Fruit fly (Drosophila melanogaster) whole organism, adult: ENCODE measurements around the gene CG42337.

Source experiments
- CG11617 ChIP-seq: fragments of 200-800 bp; sonication (Bioruptor generic); optimal IDR thresholded peaks from 2 replicates; lab custom pipeline; 2017; ENCODE audit warnings: mild to moderate bottlenecking, missing biosample characterization, missing genetic modification reagents, missing genetic modification characterization
- CG12768 ChIP-seq: fragments of 200-800 bp; sonication (Bioruptor generic); optimal IDR thresholded peaks from 2 replicates; lab custom pipeline; 2017; ENCODE audit warnings: missing biosample characterization, missing genetic modification characterization, mild to moderate bottlenecking, moderate library complexity, missing genetic modification reagents
- CG14711 ChIP-seq: fragments of 200-800 bp; sonication (Bioruptor generic); optimal IDR thresholded peaks from 2 replicates; lab custom pipeline; 2018; ENCODE audit warnings: missing biosample characterization, mild to moderate bottlenecking, missing genetic modification characterization, moderate library complexity
- CG1620 ChIP-seq: fragments of 200-800 bp; sonication (Bioruptor generic); optimal IDR thresholded peaks from 2 replicates; lab custom pipeline; 2016; ENCODE audit warnings: missing biosample characterization, missing genetic modification characterization
- CG33017 ChIP-seq: fragments of 200-800 bp; sonication (Bioruptor generic); optimal IDR thresholded peaks from 2 replicates; lab custom pipeline; 2018; ENCODE audit warnings: missing biosample characterization, mild to moderate bottlenecking, missing genetic modification characterization, moderate library complexity
- CG5204 ChIP-seq: fragments of 200-800 bp; sonication (Bioruptor generic); optimal IDR thresholded peaks from 2 replicates; lab custom pipeline; 2016; ENCODE audit warnings: missing biosample characterization, missing genetic modification characterization
- CG7045 ChIP-seq: fragments of 200-800 bp; sonication (Bioruptor generic); optimal IDR thresholded peaks from 2 replicates; lab custom pipeline; 2017; ENCODE audit warnings: missing biosample characterization, mild to moderate bottlenecking, missing genetic modification characterization
- CG7101 ChIP-seq: fragments of 200-800 bp; sonication (Bioruptor generic); optimal IDR thresholded peaks from 2 replicates; lab custom pipeline; 2018; ENCODE audit warnings: missing biosample characterization, mild to moderate bottlenecking, missing genetic modification characterization, moderate library complexity
- Clk ChIP-seq: fragments of 200-800 bp; sonication (Bioruptor generic); optimal IDR thresholded peaks from 2 replicates; lab custom pipeline; 2017; ENCODE audit warnings: missing biosample characterization, missing genetic modification characterization
- Crg-1 ChIP-seq: fragments of 200-800 bp; sonication (Bioruptor generic); optimal IDR thresholded peaks from 2 replicates; lab custom pipeline; 2016; ENCODE audit warnings: missing biosample characterization, missing genetic modification characterization
- Hr96 ChIP-seq: fragments of 200-800 bp; sonication (Bioruptor generic); optimal IDR thresholded peaks from 2 replicates; lab custom pipeline; 2016; ENCODE audit warnings: missing biosample characterization, missing genetic modification characterization
- Mnt ChIP-seq: fragments of 200-800 bp; sonication (Bioruptor generic); optimal IDR thresholded peaks from 2 replicates; lab custom pipeline; 2016; ENCODE audit warnings: missing biosample characterization, mild to moderate bottlenecking, missing genetic modification characterization
- bab1 ChIP-seq: fragments of 200-800 bp; sonication (Bioruptor generic); optimal IDR thresholded peaks from 3 replicates; lab custom pipeline; 2019; ENCODE audit warnings: missing biosample characterization, mild to moderate bottlenecking, missing genetic modification characterization, moderate library complexity
- cic ChIP-seq: fragments of 200-800 bp; sonication (Bioruptor generic); optimal IDR thresholded peaks from 2 replicates; lab custom pipeline; 2017; ENCODE audit warnings: missing biosample characterization, mild to moderate bottlenecking, missing genetic modification characterization, moderate library complexity
- cnc ChIP-seq, 2 experiments: fragments of >200 bp; optimal IDR thresholded peaks; 2 replicates each; lab custom pipeline; 2017
- kay ChIP-seq: fragments of 200-800 bp; sonication (Bioruptor generic); peaks from one replicate; lab custom pipeline; 2016; ENCODE audit warnings: missing biosample characterization, missing genetic modification characterization, borderline replicate concordance
- ovo ChIP-seq: fragments of 200-800 bp; sonication (Bioruptor generic); optimal IDR thresholded peaks from 2 replicates; lab custom pipeline; 2016; ENCODE audit warnings: missing biosample characterization, missing genetic modification characterization
- pad ChIP-seq: fragments of 200-800 bp; sonication (Bioruptor generic); optimal IDR thresholded peaks from 3 replicates; lab custom pipeline; 2017; ENCODE audit warnings: missing biosample characterization, missing genetic modification characterization, mild to moderate bottlenecking, moderate library complexity, missing genetic modification reagents
- tj ChIP-seq: fragments of 200-800 bp; sonication (Bioruptor generic); optimal IDR thresholded peaks from 3 replicates; lab custom pipeline; 2017; ENCODE audit warnings: missing biosample characterization, mild to moderate bottlenecking, missing genetic modification characterization, moderate library complexity
- toe ChIP-seq: fragments of 200-800 bp; sonication (Bioruptor generic); optimal IDR thresholded peaks from 2 replicates; lab custom pipeline; 2016; ENCODE audit warnings: missing biosample characterization, missing genetic modification characterization

CG42337 gene

dm6 chr3L:21193170-21193569, at the start of gene CG42337:
TSS of gene CG42337 (minus strand) at chr3L:21193363.
- TF ChIP-seq CG5204 (GFP tag; lab: Kevin White, UChicago), result peak; percentile 53
- TF ChIP-seq bab1 (GFP tag; lab: Kevin White, UChicago), result no peak
- peak; percentile 55 for TF ChIP-seq toe
- no peak for TF ChIP-seq CG7045 (GFP tag; lab: Kevin White, UChicago)
- TF ChIP-seq Crg-1 (GFP tag; lab: Kevin White, UChicago), result no peak
- TF ChIP-seq ovo (GFP tag; lab: Kevin White, UChicago), result no peak
- no peak for TF ChIP-seq Clk (GFP tag; lab: Kevin White, UChicago)
- TF ChIP-seq CG7101 (tag; lab: Kevin White, UChicago), result no peak
- TF ChIP-seq pad (GFP tag; lab: Kevin White, UChicago), result no peak
- TF ChIP-seq CG33017 (tag; lab: Kevin White, UChicago), result no peak
- no peak for TF ChIP-seq tj (GFP tag; lab: Kevin White, UChicago)
- TF ChIP-seq cnc (optimal IDR thresholded peaks at IDR 0.05; lab: Kevin White, UChicago), result no peak
- TF ChIP-seq CG1620 (GFP tag; lab: Kevin White, UChicago), result no peak
- TF ChIP-seq CG12768, result peak; percentile 42
- TF ChIP-seq CG11617, result no peak
- peak; percentile 55 for TF ChIP-seq cic (GFP tag; lab: Kevin White, UChicago)
- TF ChIP-seq Mnt (GFP tag; lab: Kevin White, UChicago), result peak; percentile 43
- TF ChIP-seq kay, result no peak
- peak; percentile 60 for TF ChIP-seq Hr96 (GFP tag; lab: Kevin White, UChicago)

- no peak for TF ChIP-seq Crg-1 (GFP tag; lab: Kevin White, UChicago)
- TF ChIP-seq CG7101 (tag; lab: Kevin White, UChicago), result no peak
- no peak for TF ChIP-seq cic (GFP tag; lab: Kevin White, UChicago)
- no peak for TF ChIP-seq CG5204 (GFP tag; lab: Kevin White, UChicago)
Observed at dm6 chr3L:21242958-21243357, 49.8 kb upstream of the CG42337 start.

DNA sequence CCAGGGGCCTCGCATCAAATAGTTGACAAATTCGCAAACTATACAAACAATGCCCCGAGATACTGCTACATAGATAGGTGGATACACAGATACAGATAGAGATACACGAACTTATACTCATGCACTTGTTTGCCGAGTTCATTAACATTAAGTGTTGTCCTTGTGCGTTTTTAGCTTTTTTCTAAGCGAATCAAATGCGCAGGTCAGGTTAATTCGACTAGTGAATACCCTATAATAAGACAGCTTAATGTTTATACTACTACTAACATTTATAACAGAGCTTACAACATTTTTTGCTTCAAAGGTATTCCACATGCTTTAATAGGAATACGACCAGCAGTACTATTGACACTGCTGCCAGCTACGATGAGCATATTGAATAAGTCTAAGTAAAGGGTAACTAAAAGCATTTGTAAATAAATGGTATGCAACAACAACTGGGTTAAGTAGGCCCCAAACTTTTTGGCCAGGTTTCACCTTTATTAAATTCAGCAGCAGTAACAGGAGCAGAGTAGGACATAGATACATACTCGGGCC, 48.4 kb upstream of the CG42337 start:
- TF ChIP-seq CG14711 (no peak), toe (no peak), kay (peak; percentile 40), CG7045 (GFP tag; lab: Kevin White, UChicago) (no peak), Crg-1 (GFP tag; lab: Kevin White, UChicago) (no peak), Mnt (GFP tag; lab: Kevin White, UChicago) (no peak)

DNA sequence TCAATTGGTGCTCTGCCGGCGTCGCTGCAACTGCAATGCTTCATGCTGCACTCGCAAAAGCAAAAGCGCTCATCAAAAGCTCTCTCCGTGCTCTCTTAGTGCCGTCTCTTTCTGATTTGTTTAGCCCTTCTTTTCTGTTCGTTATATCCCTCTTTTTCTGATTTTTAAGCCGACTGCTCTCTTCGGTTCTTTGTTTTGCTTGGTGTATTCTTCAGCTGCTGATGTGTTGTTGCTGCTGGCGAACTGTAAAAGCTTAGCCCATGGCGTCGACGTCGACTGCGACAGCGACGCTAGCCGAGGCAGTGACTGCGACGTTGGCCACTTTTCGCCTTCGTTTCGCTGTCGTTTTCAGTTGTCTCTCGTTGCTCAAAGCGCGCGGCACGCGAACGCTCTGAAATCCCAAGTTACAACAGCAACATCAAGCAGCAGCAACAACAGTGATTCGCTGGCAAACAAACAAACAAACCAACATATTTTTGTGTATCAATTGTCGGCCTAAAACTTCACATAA, 46.9 kb upstream of the CG42337 start:
- no peak for TF ChIP-seq CG1620 (GFP tag; lab: Kevin White, UChicago)
- TF ChIP-seq kay, result no peak
- TF ChIP-seq CG11617, result no peak
- no peak for TF ChIP-seq CG7045 (GFP tag; lab: Kevin White, UChicago)
- TF ChIP-seq CG14711, result no peak
- no peak for TF ChIP-seq cic (GFP tag; lab: Kevin White, UChicago)
- no peak for TF ChIP-seq pad (GFP tag; lab: Kevin White, UChicago)
- no peak for TF ChIP-seq Mnt (GFP tag; lab: Kevin White, UChicago)

DNA sequence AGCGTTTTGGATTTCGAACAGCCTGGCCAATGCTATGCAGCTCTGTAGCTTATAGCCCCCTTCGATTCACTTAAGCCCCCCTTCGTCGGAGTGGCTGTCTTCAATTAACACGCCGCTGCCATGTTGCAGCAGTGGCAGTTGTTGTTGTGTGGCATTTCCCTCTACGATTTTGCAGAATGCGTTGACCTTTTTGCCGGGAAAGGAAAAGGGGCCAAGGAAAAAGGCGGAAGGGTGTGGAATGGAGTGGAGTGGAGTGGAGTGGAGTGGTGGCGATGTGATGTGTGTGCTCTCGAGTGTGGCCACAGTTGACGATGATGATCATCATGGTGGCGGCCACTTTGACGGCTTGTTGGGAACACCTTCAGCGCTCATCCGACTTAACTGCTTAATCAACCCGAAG, 45.2 kb upstream of the CG42337 start:
- no peak for TF ChIP-seq Hr96 (GFP tag; lab: Kevin White, UChicago)
- TF ChIP-seq pad (GFP tag; lab: Kevin White, UChicago), result no peak
- no peak for TF ChIP-seq cnc (optimal IDR thresholded peaks at IDR 0.05; lab: Kevin White, UChicago)
- no peak for TF ChIP-seq Crg-1 (GFP tag; lab: Kevin White, UChicago)
- no peak for TF ChIP-seq CG11617

dm6 chr3L:21236959-21237551, 43.9 kb upstream of the CG42337 start:
- no peak for TF ChIP-seq ovo (GFP tag; lab: Kevin White, UChicago)
- TF ChIP-seq cnc (optimal IDR thresholded peaks at IDR 0.05; lab: Kevin White, UChicago), result no peak
- no peak for TF ChIP-seq toe
- TF ChIP-seq pad (GFP tag; lab: Kevin White, UChicago), result no peak
- TF ChIP-seq CG12768, result no peak
- no peak for TF ChIP-seq CG7045 (GFP tag; lab: Kevin White, UChicago)
- TF ChIP-seq Hr96 (GFP tag; lab: Kevin White, UChicago), result no peak
- no peak for TF ChIP-seq bab1 (GFP tag; lab: Kevin White, UChicago)
- TF ChIP-seq CG5204 (GFP tag; lab: Kevin White, UChicago), result no peak
- TF ChIP-seq tj (GFP tag; lab: Kevin White, UChicago), result no peak
- no peak for TF ChIP-seq kay
- no peak for TF ChIP-seq Mnt (GFP tag; lab: Kevin White, UChicago)
- no peak for TF ChIP-seq CG14711
- TF ChIP-seq cic (GFP tag; lab: Kevin White, UChicago), result no peak
- no peak for TF ChIP-seq CG1620 (GFP tag; lab: Kevin White, UChicago)
- no peak for TF ChIP-seq CG11617
- TF ChIP-seq Crg-1 (GFP tag; lab: Kevin White, UChicago), result no peak
- TF ChIP-seq CG33017 (tag; lab: Kevin White, UChicago), result no peak

dm6 chr3L:21230762-21231161, 37.6 kb upstream of the CG42337 start:
- TF ChIP-seq CG11617, result no peak
- TF ChIP-seq toe, result no peak
- TF ChIP-seq ovo (GFP tag; lab: Kevin White, UChicago), result no peak
- TF ChIP-seq kay, result no peak
- TF ChIP-seq Mnt (GFP tag; lab: Kevin White, UChicago), result no peak
- no peak for TF ChIP-seq CG33017 (tag; lab: Kevin White, UChicago)
- TF ChIP-seq CG7045 (GFP tag; lab: Kevin White, UChicago), result no peak
- TF ChIP-seq CG7101 (tag; lab: Kevin White, UChicago), result no peak
- TF ChIP-seq Clk (GFP tag; lab: Kevin White, UChicago), result no peak
- no peak for TF ChIP-seq cic (GFP tag; lab: Kevin White, UChicago)
- no peak for TF ChIP-seq pad (GFP tag; lab: Kevin White, UChicago)
- no peak for TF ChIP-seq CG5204 (GFP tag; lab: Kevin White, UChicago)
- TF ChIP-seq tj (GFP tag; lab: Kevin White, UChicago), result no peak
- TF ChIP-seq CG1620 (GFP tag; lab: Kevin White, UChicago), result no peak
- TF ChIP-seq bab1 (GFP tag; lab: Kevin White, UChicago), result no peak
- TF ChIP-seq CG14711, result no peak
- no peak for TF ChIP-seq CG12768
- TF ChIP-seq cnc (optimal IDR thresholded peaks at IDR 0.05; lab: Kevin White, UChicago), result no peak
